ENCODE assay signal across 3 worm cellular contexts in the genomic region with DNA sequence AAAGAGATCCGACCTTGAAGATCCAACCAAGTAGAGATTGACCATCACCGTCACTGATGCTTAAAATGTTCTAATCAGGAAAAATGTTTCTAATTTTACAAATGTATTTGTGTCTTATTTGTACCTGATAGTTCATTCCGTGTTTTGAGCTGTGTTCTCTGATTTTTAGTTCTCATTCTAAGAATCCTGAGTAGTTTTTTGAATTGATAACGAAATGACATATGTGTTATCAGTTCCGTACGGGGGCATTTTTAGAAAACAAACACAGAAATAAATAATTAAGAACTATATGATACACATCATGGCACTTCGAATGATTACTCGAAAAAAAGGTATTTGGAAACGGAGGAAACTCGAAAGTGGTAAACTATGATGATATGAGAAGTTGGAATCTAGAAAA.
TF ChIP-seq lines count a peak whose summit lies in the region.

No protein-coding gene starts in this region.

TF ChIP-seq in whole organism, L1 larva, 84 proteins besides CTCF, POLR2A, EP300 and RAD21:
- TF ChIP-seq fkh-4 (tag; optimal IDR thresholded peaks at IDR 0.05; lab: Kevin White, UChicago; ENCODE audit: borderline replicate concordance), result no peak
- TF ChIP-seq mab-9 (GFP tag; IDR thresholded peaks at IDR 0.05; lab: Robert Waterston, UW), result no peak
- TF ChIP-seq alr-1 (tag; optimal IDR thresholded peaks at IDR 0.05; lab: Kevin White, UChicago; ENCODE audit: borderline replicate concordance), result no peak
- no peak for TF ChIP-seq efl-1 (optimal IDR thresholded peaks at IDR 0.05; lab: Kevin White, UChicago)
- peak in 1 of 2 experiments; percentile 76 for TF ChIP-seq efl-1 (GFP tag; optimal IDR thresholded peaks at IDR 0.05 in 1 of 2; lab: Kevin White, UChicago)
- peak; percentile 66 for TF ChIP-seq elt-2 (tag; optimal IDR thresholded peaks at IDR 0.05; lab: Kevin White, UChicago)

TF ChIP-seq in whole organism, L3 larva, 47 proteins besides CTCF, POLR2A, EP300 and RAD21:
- TF ChIP-seq lin-15B (tag; optimal IDR thresholded peaks at IDR 0.05; lab: Kevin White, UChicago) (no peak), ceh-9 (tag; optimal IDR thresholded peaks at IDR 0.05; lab: Kevin White, UChicago) (no peak), elt-2 (tag; optimal IDR thresholded peaks at IDR 0.05; lab: Kevin White, UChicago) (peak; percentile 72)
TF ChIP-seq in whole organism, L3 larva: peak in this region for 1.

TF ChIP-seq in whole organism, L4 larva, 104 proteins besides CTCF, POLR2A, EP300 and RAD21:
- TF ChIP-seq mes-2 (tag; optimal IDR thresholded peaks at IDR 0.05; lab: Kevin White, UChicago; ENCODE audit: poor library complexity, severe bottlenecking) (no peak), set-16 (GFP tag; IDR thresholded peaks at IDR 0.05; lab: Robert Waterston, UW) (no peak), unc-62 (GFP tag; optimal IDR thresholded peaks at IDR 0.05 in 1 of 2; lab: Kevin White, UChicago) (peak in 1 of 2 experiments; percentile 2), unc-62 (tag; optimal IDR thresholded peaks at IDR 0.05; lab: Kevin White, UChicago) (no peak), dve-1 (tag; optimal IDR thresholded peaks at IDR 0.05; lab: Kevin White, UChicago; ENCODE audit: insufficient read depth) (peak; percentile 21), nhr-41 (GFP tag; IDR thresholded peaks at IDR 0.05; lab: Robert Waterston, UW) (no peak), daf-8 (GFP tag; IDR thresholded peaks at IDR 0.05; lab: Robert Waterston, UW) (no peak), ZK337.2 (GFP tag; IDR thresholded peaks at IDR 0.05; lab: Robert Waterston, UW) (no peak), nhr-102 (tag; optimal IDR thresholded peaks at IDR 0.05; lab: Kevin White, UChicago) (peak; percentile 22), daf-16 (GFP tag; optimal IDR thresholded peaks at IDR 0.05; lab: Kevin White, UChicago) (no peak), daf-16 (tag; optimal IDR thresholded peaks at IDR 0.05; lab: Kevin White, UChicago) (peak; percentile 47), Y105C5A.15 (GFP tag; IDR thresholded peaks at IDR 0.05; lab: Robert Waterston, UW) (no peak), nhr-76 (tag; optimal IDR thresholded peaks at IDR 0.05; lab: Kevin White, UChicago) (no peak)
